Worm (Caenorhabditis elegans): Measurements from ENCODE around the gene C35A5.5.

DNA sequence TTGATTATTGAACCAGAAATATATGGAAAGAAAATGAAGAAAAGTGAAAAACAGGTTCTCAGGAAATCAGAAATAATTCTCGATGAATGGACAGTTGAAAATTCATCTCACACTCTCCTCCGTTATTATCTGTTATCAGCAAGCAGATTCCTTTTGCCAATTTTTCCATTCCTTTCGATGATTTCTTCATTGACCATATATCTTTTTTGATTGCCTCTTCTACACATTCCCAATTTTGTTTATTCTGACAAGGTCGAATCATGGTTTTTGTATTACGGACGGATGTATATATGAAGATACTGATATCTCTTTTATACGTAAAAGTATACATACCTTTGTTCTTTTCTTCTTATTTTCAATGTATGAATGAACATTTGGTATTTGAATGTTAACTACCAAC is 45.0 kb upstream of the C35A5.5 start:
- no peak for TF ChIP-seq him-1 (tag; optimal IDR thresholded peaks at IDR 0.05)
- TF ChIP-seq W03F9.2 (tag; optimal IDR thresholded peaks at IDR 0.05): no peak
